Fruit fly (Drosophila melanogaster) whole organism, embryonic: ENCODE measurements around the gene klar.

Experiments
- Aef1 ChIP-seq: fragments of 200-800 bp; sonication (Bioruptor generic); IDR thresholded peaks from 3 replicates; pipeline ENCODE4 v1.3.6; 2022; ENCODE audit warnings: missing biosample characterization, missing genetic modification characterization
- Atf6 ChIP-seq: fragments of 200-800 bp; sonication (Bioruptor generic); IDR thresholded peaks from 2 replicates; pipeline ENCODE4 v1.3.6; 2022; ENCODE audit warnings: missing biosample characterization, missing genetic modification characterization
- BEAF-32 ChIP-seq: fragments of 200-800 bp; sonication (Bioruptor generic); optimal IDR thresholded peaks from 3 replicates; lab custom pipeline; 2017; ENCODE audit warnings: missing biosample characterization, missing genetic modification characterization, mild to moderate bottlenecking, moderate library complexity, missing genetic modification reagents
- CG10366 ChIP-seq: fragments of 200-800 bp; sonication (Bioruptor generic); IDR thresholded peaks from 2 replicates; pipeline ENCODE4 v1.3.6; 2022; ENCODE audit warnings: missing biosample characterization, missing genetic modification characterization
- CG10431 ChIP-seq: fragments of 200-800 bp; sonication (Bioruptor generic); optimal IDR thresholded peaks from 3 replicates; lab custom pipeline; 2018; ENCODE audit warnings: missing biosample characterization, mild to moderate bottlenecking, missing genetic modification characterization
- CG12155 ChIP-seq: fragments of 200-800 bp; sonication (Bioruptor generic); optimal IDR thresholded peaks from 3 replicates; lab custom pipeline; 2016; ENCODE audit warnings: missing biosample characterization, missing genetic modification characterization
- CG14710 ChIP-seq: fragments of 200-800 bp; sonication (Bioruptor generic); optimal IDR thresholded peaks from 3 replicates; lab custom pipeline; 2019; ENCODE audit warnings: missing biosample characterization, mild to moderate bottlenecking, missing genetic modification characterization, moderate library complexity
- CG15269 ChIP-seq: fragments of 200-800 bp; sonication (Bioruptor generic); optimal IDR thresholded peaks from 2 replicates; lab custom pipeline; 2018; ENCODE audit warnings: missing biosample characterization, mild to moderate bottlenecking, missing genetic modification characterization, moderate library complexity
- CG17802 ChIP-seq: fragments of 200-800 bp; sonication (Bioruptor generic); optimal IDR thresholded peaks from 2 replicates; lab custom pipeline; 2018; ENCODE audit warnings: missing biosample characterization, mild to moderate bottlenecking, missing genetic modification characterization, moderate library complexity
- CG18619 ChIP-seq: fragments of 200-800 bp; sonication (Bioruptor generic); optimal IDR thresholded peaks from 3 replicates; lab custom pipeline; 2017; ENCODE audit warnings: missing biosample characterization, mild to moderate bottlenecking, missing genetic modification characterization
- CG30020 ChIP-seq: fragments of 200-800 bp; optimal IDR thresholded peaks from 2 replicates; lab custom pipeline; 2019; ENCODE audit warnings: missing biosample characterization, mild to moderate bottlenecking, missing genetic modification characterization, moderate library complexity
- CG3065 ChIP-seq: fragments of 200-800 bp; sonication (Bioruptor generic); optimal IDR thresholded peaks from 2 replicates; lab custom pipeline; 2016; ENCODE audit warnings: missing biosample characterization, missing genetic modification characterization
- CG6689 ChIP-seq: fragments of 200-800 bp; sonication (Bioruptor generic); IDR thresholded peaks from 2 replicates; pipeline ENCODE4 v1.3.6; 2022; ENCODE audit warnings: missing biosample characterization, missing genetic modification characterization
- CG9727 ChIP-seq: fragments of 200-800 bp; sonication (Bioruptor generic); optimal IDR thresholded peaks from 3 replicates; lab custom pipeline; 2017; ENCODE audit warnings: missing biosample characterization, mild to moderate bottlenecking, missing genetic modification characterization
- Dek ChIP-seq: fragments of 200-800 bp; sonication (Bioruptor generic); optimal IDR thresholded peaks from 3 replicates; lab custom pipeline; 2019; ENCODE audit warnings: missing biosample characterization, mild to moderate bottlenecking, missing genetic modification characterization, moderate library complexity
- Dfd ChIP-seq, 2 experiments: fragments of >200 bp; optimal IDR thresholded peaks; 2 replicates each; lab custom pipeline; 2017; ENCODE audit warnings: missing biosample characterization in 2 of 2, missing genetic modification characterization in 2 of 2
- Eip74EF ChIP-seq, 2 experiments: fragments of 200-800 bp in 1 of 2; fragments of >200 bp in 1 of 2; sonication (Bioruptor generic) in 1 of 2; optimal IDR thresholded peaks; 2 replicates each; lab custom pipeline; 2017 to 2019; ENCODE audit warnings: missing biosample characterization in 2 of 2, missing genetic modification characterization in 2 of 2, mild to moderate bottlenecking in 1 of 2, moderate library complexity in 1 of 2
- Gsc ChIP-seq: fragments of 200-800 bp; sonication (Bioruptor generic); IDR thresholded peaks from 2 replicates; pipeline ENCODE4 v1.3.6; 2022; ENCODE audit warnings: missing biosample characterization, missing genetic modification characterization
- HHEX ChIP-seq: fragments of 200-800 bp; sonication (Bioruptor generic); optimal IDR thresholded peaks from 3 replicates; lab custom pipeline; 2017; ENCODE audit warnings: missing biosample characterization, mild to moderate bottlenecking, missing genetic modification characterization, missing genetic modification reagents
- HmgD ChIP-seq: fragments of 200-800 bp; sonication (Bioruptor generic); optimal IDR thresholded peaks from 3 replicates; lab custom pipeline; 2016; ENCODE audit warnings: missing biosample characterization, missing genetic modification characterization
- Hmx ChIP-seq: fragments of 200-800 bp; sonication (Bioruptor generic); optimal IDR thresholded peaks from 2 replicates; lab custom pipeline; 2016; ENCODE audit warnings: missing biosample characterization, missing genetic modification characterization
- Lhr ChIP-seq: fragments of 200-800 bp; sonication (Bioruptor generic); optimal IDR thresholded peaks from 3 replicates; lab custom pipeline; 2017; ENCODE audit warnings: mild to moderate bottlenecking, missing biosample characterization, missing genetic modification reagents, missing genetic modification characterization
- Meics ChIP-seq: fragments of 200-800 bp; sonication (Bioruptor generic); optimal IDR thresholded peaks from 2 replicates; lab custom pipeline; 2017; ENCODE audit warnings: missing biosample characterization, mild to moderate bottlenecking, missing genetic modification characterization
- Neu2 ChIP-seq: fragments of 200-800 bp; sonication (Bioruptor generic); optimal IDR thresholded peaks from 3 replicates; lab custom pipeline; 2016; ENCODE audit warnings: missing biosample characterization, missing genetic modification characterization, borderline replicate concordance
- PHDP ChIP-seq: fragments of 200-800 bp; sonication (Bioruptor generic); optimal IDR thresholded peaks from 3 replicates; lab custom pipeline; 2018; ENCODE audit warnings: missing biosample characterization, mild to moderate bottlenecking, missing genetic modification characterization, moderate library complexity
- Rfx ChIP-seq: fragments of 200-800 bp; sonication (Bioruptor generic); IDR thresholded peaks from 2 replicates; pipeline ENCODE4 v1.3.6; 2022; ENCODE audit warnings: missing biosample characterization, missing genetic modification characterization
- Scr ChIP-seq: fragments of 200-800 bp; sonication (Bioruptor generic); IDR thresholded peaks from 2 replicates; pipeline ENCODE4 v1.3.6; 2022; ENCODE audit warnings: missing biosample characterization, missing genetic modification characterization; ENCODE audit not compliant: partially characterized antibody
- Sry-δ ChIP-seq: fragments of 200-800 bp; sonication (Bioruptor generic); optimal IDR thresholded peaks from 2 replicates; lab custom pipeline; 2016; ENCODE audit warnings: missing biosample characterization, missing genetic modification characterization
- Tbp ChIP-seq: fragments of >200 bp; optimal IDR thresholded peaks from 2 replicates; lab custom pipeline; 2018; ENCODE audit warnings: missing biosample characterization, missing genetic modification characterization
- al ChIP-seq: fragments of 200-800 bp; sonication (Bioruptor generic); IDR thresholded peaks from 2 replicates; pipeline ENCODE4 v1.3.6; 2022; ENCODE audit warnings: missing biosample characterization, missing genetic modification characterization
- ase ChIP-seq: fragments of 200-800 bp; sonication (Bioruptor generic); IDR thresholded peaks from 3 replicates; pipeline ENCODE4 v1.3.6; 2022; ENCODE audit warnings: missing biosample characterization, missing genetic modification characterization
- ash1 ChIP-seq: fragments of 200-800 bp; sonication (Bioruptor generic); optimal IDR thresholded peaks from 2 replicates; lab custom pipeline; 2018; ENCODE audit warnings: missing biosample characterization, mild to moderate bottlenecking, missing genetic modification characterization
- dan ChIP-seq: fragments of 200-800 bp; sonication (Bioruptor generic); IDR thresholded peaks from 2 replicates; pipeline ENCODE4 v1.3.6; 2022; ENCODE audit warnings: missing biosample characterization, missing genetic modification characterization
- dimm ChIP-seq: fragments of 200-800 bp; sonication (Bioruptor generic); IDR thresholded peaks from 2 replicates; pipeline ENCODE4 v1.3.6; 2022; ENCODE audit warnings: missing biosample characterization, missing genetic modification characterization
- fu2 ChIP-seq: fragments of 200-800 bp; sonication (Bioruptor generic); optimal IDR thresholded peaks from 2 replicates; lab custom pipeline; 2016; ENCODE audit warnings: missing biosample characterization, missing genetic modification characterization
- gcm2 ChIP-seq: fragments of 200-800 bp; sonication (Bioruptor generic); optimal IDR thresholded peaks from 2 replicates; lab custom pipeline; 2016; ENCODE audit warnings: missing biosample characterization, missing genetic modification characterization
- gem ChIP-seq: fragments of 200-800 bp; sonication (Bioruptor generic); optimal IDR thresholded peaks from 2 replicates; lab custom pipeline; 2019; ENCODE audit warnings: missing biosample characterization, mild to moderate bottlenecking, missing genetic modification characterization, moderate library complexity
- odd ChIP-seq: fragments of 200-800 bp; sonication (Bioruptor generic); optimal IDR thresholded peaks from 2 replicates; lab custom pipeline; 2017; ENCODE audit warnings: missing biosample characterization, mild to moderate bottlenecking, missing genetic modification characterization
- onecut ChIP-seq: fragments of 200-800 bp; sonication (Bioruptor generic); IDR thresholded peaks from 2 replicates; pipeline ENCODE4 v1.3.6; 2022; ENCODE audit warnings: missing biosample characterization, missing genetic modification characterization
- otp ChIP-seq: fragments of 200-800 bp; sonication (Bioruptor generic); IDR thresholded peaks from 3 replicates; pipeline ENCODE4, ENCODE4 v1.3.6; 2022; ENCODE audit warnings: missing biosample characterization, missing genetic modification characterization
- p53 ChIP-seq: fragments of 200-800 bp; sonication (Bioruptor generic); optimal IDR thresholded peaks from 2 replicates; lab custom pipeline; 2016; ENCODE audit warnings: missing biosample characterization, missing genetic modification characterization
- pan ChIP-seq, 4 experiments: fragments of >200 bp in 3 of 4; fragments of 200-800 bp in 1 of 4; sonication (Bioruptor generic) in 1 of 4; optimal IDR thresholded peaks in 3 of 4; IDR thresholded peaks in 1 of 4; 2 replicates each; pipeline versions ENCODE4 v1.3.6 to Lab custom; 2017 to 2022; ENCODE audit warnings: missing biosample characterization in 2 of 4, missing genetic modification characterization in 2 of 4, mixed read lengths in 1 of 4
- psq ChIP-seq: fragments of 200-800 bp; sonication (Bioruptor generic); optimal IDR thresholded peaks from 2 replicates; lab custom pipeline; 2017; ENCODE audit warnings: missing biosample characterization, missing genetic modification characterization
- ranshi ChIP-seq: fragments of 200-800 bp; sonication (Bioruptor generic); IDR thresholded peaks from 2 replicates; pipeline ENCODE4 v1.3.6; 2022; ENCODE audit warnings: missing biosample characterization, missing genetic modification characterization
- sens ChIP-seq: fragments of 200-800 bp; sonication (Bioruptor generic); peaks from one replicate; lab custom pipeline; 2016; ENCODE audit warnings: missing biosample characterization, missing genetic modification characterization
- sug ChIP-seq: fragments of 200-800 bp; optimal IDR thresholded peaks from 2 replicates; lab custom pipeline; 2019; ENCODE audit warnings: missing biosample characterization, mild to moderate bottlenecking, missing genetic modification characterization, moderate library complexity
- vnd ChIP-seq: fragments of 200-800 bp; sonication (Bioruptor generic); IDR thresholded peaks from 3 replicates; pipeline ENCODE4 v1.3.6; 2022; ENCODE audit warnings: missing biosample characterization, missing genetic modification characterization; ENCODE audit not compliant: partially characterized antibody
- wdn ChIP-seq: fragments of 200-800 bp; sonication (Bioruptor generic); IDR thresholded peaks from 2 replicates; pipeline ENCODE4 v1.3.6; 2022; ENCODE audit warnings: missing biosample characterization, missing genetic modification characterization
- zen2 ChIP-seq: fragments of 200-800 bp; sonication (Bioruptor generic); IDR thresholded peaks from 3 replicates; pipeline ENCODE4 v1.3.6; 2022; ENCODE audit warnings: missing biosample characterization, missing genetic modification characterization; ENCODE audit not compliant: partially characterized antibody

The klar gene

dm6 chr3L:542863-543635 is 2.6 kb upstream of the klar start, which contains the start of the genes Cypl and Hipk (continued):
- no peak for TF ChIP-seq CG3065 (GFP tag; lab: Kevin White, UChicago)
- no peak for TF ChIP-seq psq (GFP tag; lab: Kevin White, UChicago)
- TF ChIP-seq fu2 (GFP tag; lab: Kevin White, UChicago), result no peak
- no peak for TF ChIP-seq Tbp (GFP tag; lab: Kevin White, UChicago)
- TF ChIP-seq CG10431 (GFP tag; lab: Kevin White, UChicago), result peak; percentile 40
- peak; percentile 24 for TF ChIP-seq CG12155 (GFP tag; lab: Kevin White, UChicago)
- no peak for TF ChIP-seq al (GFP tag; lab: Robert Waterston, UW)
- TF ChIP-seq CG17802 (tag; lab: Kevin White, UChicago), result peak; percentile 62
- TF ChIP-seq HmgD (GFP tag; lab: Kevin White, UChicago), result peak; percentile 31
- no peak for TF ChIP-seq ash1 (GFP tag; lab: Kevin White, UChicago)
- TF ChIP-seq Sry-δ (GFP tag; lab: Kevin White, UChicago), result no peak
- TF ChIP-seq Neu2 (GFP tag; lab: Kevin White, UChicago), result no peak
- peak; percentile 55 for TF ChIP-seq BEAF-32 (GFP tag; lab: Kevin White, UChicago)
- TF ChIP-seq vnd (GFP tag; lab: Robert Waterston, UW), result no peak
- TF ChIP-seq Rfx (GFP tag; lab: Robert Waterston, UW), result peak; percentile 18; the same call in 1 of the 2 replicates
- no peak for TF ChIP-seq dimm (GFP tag; lab: Robert Waterston, UW)
- TF ChIP-seq Dek (tag; lab: Kevin White, UChicago), result peak; percentile 30
- TF ChIP-seq Meics, result peak; percentile 26
- no peak for TF ChIP-seq Gsc (GFP tag; lab: Robert Waterston, UW)
- TF ChIP-seq ranshi (GFP tag; lab: Robert Waterston, UW), result no peak
- TF ChIP-seq Lhr, result peak; percentile 92
- TF ChIP-seq CG6689 (GFP tag; lab: Robert Waterston, UW), result no peak
- TF ChIP-seq CG30020, result peak; percentile 26
- peak; percentile 2 for TF ChIP-seq gem (tag; lab: Kevin White, UChicago)
- no peak for TF ChIP-seq p53 (GFP tag; lab: Kevin White, UChicago)
- TF ChIP-seq CG14710, result peak; percentile 52
- TF ChIP-seq pan (optimal IDR thresholded peaks at IDR 0.05; lab: Kevin White, UChicago), result no peak
- no peak for TF ChIP-seq pan (GFP tag; optimal IDR thresholded peaks at IDR 0.05 in 1 of 2, IDR thresholded peaks at IDR 0.05 in 1 of 2)
- TF ChIP-seq ase, result no peak
- TF ChIP-seq CG18619 (GFP tag; lab: Kevin White, UChicago), result no peak
- TF ChIP-seq CG10366 (GFP tag; lab: Robert Waterston, UW), result no peak
- no peak for TF ChIP-seq dan (GFP tag; lab: Robert Waterston, UW)
- peak; percentile 46 for TF ChIP-seq CG15269 (tag; lab: Kevin White, UChicago)
- no peak for TF ChIP-seq otp
- TF ChIP-seq Atf6, result peak; percentile 44; the same call in 1 of the 2 replicates
- peak; percentile 91 for TF ChIP-seq sens (GFP tag; lab: Kevin White, UChicago)
- peak in 1 of 2 experiments; percentile 56 for TF ChIP-seq Eip74EF (GFP tag; optimal IDR thresholded peaks at IDR 0.05; lab: Kevin White, UChicago)
- peak; percentile 26 for TF ChIP-seq PHDP (tag; lab: Kevin White, UChicago)
- TF ChIP-seq sug, result peak; percentile 13
- TF ChIP-seq Hmx (GFP tag; lab: Kevin White, UChicago), result no peak
- peak; percentile 66 for TF ChIP-seq odd (GFP tag; lab: Kevin White, UChicago)
- no peak for TF ChIP-seq wdn (GFP tag; lab: Robert Waterston, UW)
- peak; percentile 7; the same call in 1 of the 2 replicates for TF ChIP-seq onecut (GFP tag; lab: Robert Waterston, UW)
- no peak for TF ChIP-seq Dfd (GFP tag; optimal IDR thresholded peaks at IDR 0.05; lab: Kevin White, UChicago)
- TF ChIP-seq HHEX (GFP tag; lab: Kevin White, UChicago), result peak; percentile 12
- TF ChIP-seq zen2 (GFP tag; lab: Robert Waterston, UW), result no peak
- TF ChIP-seq Scr, result peak; percentile 41
- TF ChIP-seq CG9727 (GFP tag; lab: Kevin White, UChicago), result peak; percentile 52
- TF ChIP-seq Aef1 (GFP tag; lab: Robert Waterston, UW), result no peak
- TF ChIP-seq gcm2 (GFP tag; lab: Kevin White, UChicago), result no peak
